Worm (Caenorhabditis elegans): Measurements from ENCODE around the gene smvt-1.

- no peak for TF ChIP-seq ceh-82 (tag; optimal IDR thresholded peaks at IDR 0.05)
- no peak for TF ChIP-seq nhr-28 (tag; optimal IDR thresholded peaks at IDR 0.05)
- no peak for TF ChIP-seq lin-15B (tag; optimal IDR thresholded peaks at IDR 0.05)
- TF ChIP-seq efl-1 (optimal IDR thresholded peaks at IDR 0.05): no peak
- TF ChIP-seq efl-1 (GFP tag; optimal IDR thresholded peaks at IDR 0.05 in 1 of 2): no peak
- no peak for TF ChIP-seq lir-3 (tag; optimal IDR thresholded peaks at IDR 0.05; ENCODE audit: poor library complexity)
- TF ChIP-seq rnt-1 (tag; optimal IDR thresholded peaks at IDR 0.05): no peak
- no peak for TF ChIP-seq dpl-1 (GFP tag; optimal IDR thresholded peaks at IDR 0.05)
Observed at ce11 chrX:2516949-2517696, 31.7 kb downstream of the smvt-1 start.

Data from whole organism, L1 larva.